Worm (Caenorhabditis elegans) whole organism, L3 larva: Measurements from ENCODE around the gene hacd-1.

ENCODE experiments used
- ceh-9 ChIP-seq: sonication (generic microtip); optimal IDR thresholded peaks from 2 replicates; lab custom pipeline; 2018; ENCODE audit warnings: missing biosample characterization, missing genetic modification characterization
- elt-2 ChIP-seq: sonication (generic microtip); optimal IDR thresholded peaks from 2 replicates; lab custom pipeline; 2016; ENCODE audit warnings: missing genetic modification reagents, mild to moderate bottlenecking, missing genetic modification characterization, missing compliant biosample characterization
- elt-3 ChIP-seq, 3 experiments: fragments of 150-350 bp in 1 of 3; sonication (generic microtip) in 2 of 3; optimal IDR thresholded peaks; 2 replicates in 2 of 3; 4 replicates in 1 of 3; lab custom pipeline; 2014 to 2017; ENCODE audit warnings: missing biosample characterization in 3 of 3, missing genetic modification characterization in 3 of 3
- nhr-11 ChIP-seq: fragments of 150-350 bp; optimal IDR thresholded peaks from 2 replicates; lab custom pipeline; 2014; ENCODE audit warnings: missing biosample characterization, missing genetic modification characterization
- nhr-12 ChIP-seq: fragments of 150-350 bp; optimal IDR thresholded peaks from 2 replicates; lab custom pipeline; 2014; ENCODE audit warnings: missing biosample characterization, missing genetic modification characterization
- nhr-237 ChIP-seq: fragments of 150-350 bp; optimal IDR thresholded peaks from 2 replicates; lab custom pipeline; 2014; ENCODE audit warnings: missing biosample characterization, missing genetic modification characterization
- nhr-25 ChIP-seq: sonication (generic microtip); optimal IDR thresholded peaks from 2 replicates; lab custom pipeline; 2017; ENCODE audit warnings: missing biosample characterization, missing genetic modification characterization
- nhr-76 ChIP-seq: fragments of 150-350 bp; sonication (generic microtip); optimal IDR thresholded peaks from 5 replicates; lab custom pipeline; 2014; ENCODE audit warnings: missing biosample characterization, missing genetic modification characterization
- pha-4 ChIP-seq: fragments of 150-350 bp; optimal IDR thresholded peaks from 2 replicates; lab custom pipeline; 2014; ENCODE audit warnings: missing biosample characterization, missing genetic modification reagents, missing genetic modification characterization
- snpc-4 ChIP-seq: fragments of 150-350 bp; optimal IDR thresholded peaks from 2 replicates; lab custom pipeline; 2014; ENCODE audit warnings: missing biosample characterization, missing genetic modification characterization
- zag-1 ChIP-seq: fragments of 150-350 bp; optimal IDR thresholded peaks from 2 replicates; lab custom pipeline; 2014; ENCODE audit warnings: missing biosample characterization, missing genetic modification characterization

- TF ChIP-seq nhr-76 (no peak), nhr-237 (tag; lab: Kevin White, UChicago) (no peak), elt-2 (tag; lab: Kevin White, UChicago) (no peak), elt-3 (tag; optimal IDR thresholded peaks at IDR 0.05; lab: Kevin White, UChicago) (no peak), pha-4 (no peak), nhr-25 (no peak), zag-1 (tag; lab: Kevin White, UChicago) (no peak), nhr-11 (tag; lab: Kevin White, UChicago) (no peak), snpc-4 (tag; lab: Kevin White, UChicago) (no peak), ceh-9 (tag; lab: Kevin White, UChicago) (no peak), nhr-12 (no peak)
Measured at ce11 chrV:1422269-1422668, 37.9 kb upstream of the hacd-1 start.
